Worm (Caenorhabditis elegans) whole organism, midembryonic: ENCODE results near the gene sma-2.

ENCODE experiments used
- cog-1 ChIP-seq: sonication (generic microtip); optimal IDR thresholded peaks from 2 replicates; lab custom pipeline; 2016; ENCODE audit warnings: missing genetic modification characterization, missing compliant biosample characterization
- flt-1 ChIP-seq: fragments of 200-800 bp; sonication (Bioruptor generic); IDR thresholded peaks from 2 replicates; pipeline ENCODE4 v1.3.6; 2022; ENCODE audit warnings: missing genetic modification characterization, missing compliant biosample characterization
- klf-2 ChIP-seq: fragments of 200-800 bp; sonication (Bioruptor generic); conservative IDR thresholded peaks from 2 replicates; pipeline ENCODE4 v1.3.6; 2022; ENCODE audit warnings: missing genetic modification reagents, missing genetic modification characterization, missing compliant biosample characterization
- ref-1 ChIP-seq: fragments of 200-800 bp; sonication (Bioruptor generic); conservative IDR thresholded peaks from 2 replicates; pipeline ENCODE4 v1.3.6; 2022; ENCODE audit warnings: missing genetic modification reagents, missing genetic modification characterization, missing compliant biosample characterization
- ztf-23 ChIP-seq: fragments of 200-800 bp; sonication (Bioruptor generic); IDR thresholded peaks from 2 replicates; pipeline ENCODE4 v1.3.6; 2022; ENCODE audit warnings: missing genetic modification reagents, missing genetic modification characterization, missing compliant biosample characterization

ce11 chrIII:8766467-8766866 is 17.0 kb downstream of the sma-2 start:
- no peak for TF ChIP-seq ztf-23 (GFP tag; lab: Robert Waterston, UW)
- TF ChIP-seq flt-1 (GFP tag; lab: Robert Waterston, UW) = no peak
- TF ChIP-seq klf-2 (GFP tag; lab: Robert Waterston, UW) = no peak
- TF ChIP-seq cog-1 (tag; lab: Kevin White, UChicago) = no peak
- no peak for TF ChIP-seq ref-1
